Worm (Caenorhabditis elegans) whole organism, L3 larva: ENCODE measurements around the gene Y38H6A.1.

Experiments
- elt-3 ChIP-seq, 3 experiments: fragments of 150-350 bp in 1 of 3; sonication (generic microtip) in 2 of 3; optimal IDR thresholded peaks; 2 replicates in 2 of 3; 4 replicates in 1 of 3; lab custom pipeline; 2014 to 2017; ENCODE audit warnings: missing biosample characterization in 3 of 3, missing genetic modification characterization in 3 of 3
- fkh-10 ChIP-seq: sonication (generic microtip); optimal IDR thresholded peaks from 2 replicates; lab custom pipeline; 2017; ENCODE audit warnings: missing biosample characterization, missing genetic modification reagents, missing genetic modification characterization
- fos-1 ChIP-seq: fragments of 150-350 bp; optimal IDR thresholded peaks from 2 replicates; lab custom pipeline; 2014; ENCODE audit warnings: missing biosample characterization, missing genetic modification characterization
- lin-15B ChIP-seq: fragments of 150-350 bp; optimal IDR thresholded peaks from 2 replicates; lab custom pipeline; 2014; ENCODE audit warnings: missing biosample characterization, missing genetic modification characterization
- mdl-1 ChIP-seq: fragments of 150-350 bp; optimal IDR thresholded peaks from 2 replicates; lab custom pipeline; 2014; ENCODE audit warnings: missing biosample characterization, missing genetic modification characterization
- nhr-77 ChIP-seq: fragments of 150-350 bp; optimal IDR thresholded peaks from 2 replicates; lab custom pipeline; 2014; ENCODE audit warnings: missing biosample characterization, missing genetic modification characterization
- tbx-2 ChIP-seq: sonication (generic microtip); optimal IDR thresholded peaks from 2 replicates; lab custom pipeline; 2016; ENCODE audit warnings: mild to moderate bottlenecking, missing genetic modification characterization, missing compliant biosample characterization
- unc-62 ChIP-seq: fragments of 150-350 bp; sonication (generic microtip); optimal IDR thresholded peaks from 4 replicates; lab custom pipeline; 2014; ENCODE audit warnings: missing biosample characterization, missing genetic modification reagents, missing genetic modification characterization

- no peak for TF ChIP-seq elt-3 (tag; optimal IDR thresholded peaks at IDR 0.05; lab: Kevin White, UChicago)
- TF ChIP-seq fos-1 (tag; lab: Kevin White, UChicago), result no peak
- TF ChIP-seq unc-62 (GFP tag; lab: Kevin White, UChicago), result no peak
- no peak for TF ChIP-seq tbx-2 (tag; lab: Kevin White, UChicago)
- no peak for TF ChIP-seq nhr-77 (tag; lab: Kevin White, UChicago)
- no peak for TF ChIP-seq lin-15B
- TF ChIP-seq mdl-1 (tag; lab: Kevin White, UChicago), result no peak
- no peak for TF ChIP-seq fkh-10 (GFP tag; lab: Kevin White, UChicago)
These were observed 27.9 kb upstream of the Y38H6A.1 start, which contains the start of gene ZC15.5 for ce11 chrV:20297650-20298049.
